Fruit fly (Drosophila melanogaster) whole organism, pupa: ENCODE measurements around the gene CG13297.

Experiments used
- CG10348 ChIP-seq: fragments of 200-800 bp; sonication (Bioruptor generic); IDR thresholded peaks from 2 replicates; pipeline ENCODE4 v1.3.6; 2022; ENCODE audit warnings: missing biosample characterization, missing genetic modification characterization
- CG12605 ChIP-seq: fragments of 200-800 bp; sonication (Bioruptor generic); IDR thresholded peaks from 2 replicates; pipeline ENCODE4 v1.3.6; 2022; ENCODE audit warnings: missing biosample characterization, missing genetic modification characterization
- CG13204 ChIP-seq: fragments of 200-800 bp; sonication (Bioruptor generic); optimal IDR thresholded peaks from 2 replicates; lab custom pipeline; 2018; ENCODE audit warnings: missing biosample characterization, mild to moderate bottlenecking, missing genetic modification characterization, moderate library complexity
- CG14655 ChIP-seq: fragments of 200-800 bp; sonication (Bioruptor generic); optimal IDR thresholded peaks from 3 replicates; lab custom pipeline; 2017; ENCODE audit warnings: mild to moderate bottlenecking, missing biosample characterization, missing genetic modification reagents, missing genetic modification characterization
- CG15710 ChIP-seq: fragments of 200-800 bp; sonication (Bioruptor generic); optimal IDR thresholded peaks from 2 replicates; lab custom pipeline; 2018; ENCODE audit warnings: missing biosample characterization, mild to moderate bottlenecking, missing genetic modification characterization, moderate library complexity
- CG17806 ChIP-seq: fragments of 200-800 bp; sonication (Bioruptor generic); optimal IDR thresholded peaks from 2 replicates; lab custom pipeline; 2018; ENCODE audit warnings: missing biosample characterization, mild to moderate bottlenecking, missing genetic modification characterization, moderate library complexity
- CG32121 ChIP-seq: fragments of 200-800 bp; sonication (Bioruptor generic); IDR thresholded peaks from 2 replicates; pipeline ENCODE4 v1.3.6; 2022; ENCODE audit warnings: missing biosample characterization, missing genetic modification characterization
- CG34367 ChIP-seq: fragments of 200-800 bp; sonication (Bioruptor generic); optimal IDR thresholded peaks from 2 replicates; lab custom pipeline; 2018; ENCODE audit warnings: missing biosample characterization, mild to moderate bottlenecking, missing genetic modification characterization
- CG4496 ChIP-seq: fragments of 200-800 bp; sonication (Bioruptor generic); IDR thresholded peaks from 3 replicates; pipeline ENCODE4 v1.3.6; 2022; ENCODE audit warnings: missing biosample characterization, missing genetic modification characterization
- CG8159 ChIP-seq: fragments of 200-800 bp; sonication (Bioruptor generic); optimal IDR thresholded peaks from 3 replicates; lab custom pipeline; 2018; ENCODE audit warnings: missing biosample characterization, mild to moderate bottlenecking, missing genetic modification characterization, moderate library complexity
- CG8301 ChIP-seq: fragments of 200-800 bp; sonication (Bioruptor generic); optimal IDR thresholded peaks from 2 replicates; lab custom pipeline; 2018; ENCODE audit warnings: missing biosample characterization, mild to moderate bottlenecking, missing genetic modification characterization
- CG9948 ChIP-seq: fragments of 200-800 bp; sonication (Bioruptor generic); optimal IDR thresholded peaks from 2 replicates; lab custom pipeline; 2018; ENCODE audit warnings: missing biosample characterization, mild to moderate bottlenecking, missing genetic modification characterization, moderate library complexity
- D1 ChIP-seq: fragments of 200-800 bp; sonication (Bioruptor generic); optimal IDR thresholded peaks from 2 replicates; lab custom pipeline; 2018; ENCODE audit warnings: missing biosample characterization, mild to moderate bottlenecking, missing genetic modification characterization, moderate library complexity
- EcR ChIP-seq: fragments of 200-800 bp; sonication (Bioruptor generic); optimal IDR thresholded peaks from 3 replicates; lab custom pipeline; 2019; ENCODE audit warnings: missing biosample characterization, missing genetic modification characterization, mild to moderate bottlenecking, moderate library complexity, missing genetic modification reagents
- Ets98B ChIP-seq: fragments of 200-800 bp; sonication (Bioruptor generic); IDR thresholded peaks from 2 replicates; pipeline ENCODE4 v1.3.6; 2022; ENCODE audit warnings: missing biosample characterization, missing genetic modification characterization
- Pif1A ChIP-seq: fragments of 200-800 bp; sonication (Bioruptor generic); optimal IDR thresholded peaks from 3 replicates; lab custom pipeline; 2016; ENCODE audit warnings: missing biosample characterization, missing genetic modification characterization
- Pif1B ChIP-seq: fragments of 200-800 bp; sonication (Bioruptor generic); optimal IDR thresholded peaks from 3 replicates; lab custom pipeline; 2016; ENCODE audit warnings: missing biosample characterization, missing genetic modification characterization
- Snoo ChIP-seq: fragments of 200-800 bp; sonication (Bioruptor generic); optimal IDR thresholded peaks from 3 replicates; lab custom pipeline; 2017; ENCODE audit warnings: missing biosample characterization, mild to moderate bottlenecking, missing genetic modification characterization, inconsistent platforms
- fd96Ca ChIP-seq: fragments of 200-800 bp; sonication (Bioruptor generic); IDR thresholded peaks from 3 replicates; pipeline ENCODE4 v1.3.6; 2022; ENCODE audit warnings: missing biosample characterization, missing genetic modification characterization
- gl ChIP-seq: fragments of 200-800 bp; sonication (Bioruptor generic); optimal IDR thresholded peaks from 2 replicates; lab custom pipeline; 2018; ENCODE audit warnings: missing biosample characterization, mild to moderate bottlenecking, missing genetic modification characterization
- rn ChIP-seq: fragments of 200-800 bp; sonication (Bioruptor generic); IDR thresholded peaks from 2 replicates; pipeline ENCODE4 v1.3.6; 2022; ENCODE audit warnings: missing biosample characterization, missing genetic modification characterization

The CG13297 gene

dm6 chr3L:6157327-6158032 lies at the start of gene CG13297:
Gene CG13297, minus strand, starts transcription at chr3L:6157377.
- TF ChIP-seq CG10348, result no peak
- no peak for TF ChIP-seq CG15710 (tag; lab: Kevin White, UChicago)
- no peak for TF ChIP-seq Pif1B
- no peak; the same call in 1 of the 2 replicates for TF ChIP-seq CG32121
- no peak for TF ChIP-seq gl (tag; lab: Kevin White, UChicago)
- no peak for TF ChIP-seq Ets98B (GFP tag; lab: Robert Waterston, UW)
- no peak for TF ChIP-seq Snoo (tag; lab: Kevin White, UChicago)
- no peak for TF ChIP-seq fd96Ca (GFP tag; lab: Robert Waterston, UW)
- no peak for TF ChIP-seq CG17806 (tag; lab: Kevin White, UChicago)
- TF ChIP-seq CG4496 (GFP tag; lab: Robert Waterston, UW), result no peak

- TF ChIP-seq fd96Ca (GFP tag; lab: Robert Waterston, UW), result no peak
- TF ChIP-seq Pif1B, result no peak
- no peak for TF ChIP-seq CG32121
- no peak for TF ChIP-seq CG14655
- TF ChIP-seq rn (GFP tag; lab: Robert Waterston, UW), result no peak
- TF ChIP-seq CG10348, result no peak
- no peak for TF ChIP-seq CG13204
- no peak for TF ChIP-seq CG17806 (tag; lab: Kevin White, UChicago)
- no peak for TF ChIP-seq gl (tag; lab: Kevin White, UChicago)
- TF ChIP-seq Pif1A (GFP tag; lab: Kevin White, UChicago), result no peak
- TF ChIP-seq CG34367 (tag; lab: Kevin White, UChicago), result no peak
Observed at dm6 chr3L:6200173-6200572, 43.0 kb upstream of the CG13297 start, which contains the start of gene CG8219. Gene CG8219, plus strand, starts transcription at chr3L:6200473.

dm6 chr3L:6193556-6194114 lies 36.5 kb upstream of the CG13297 start:
- TF ChIP-seq CG34367 (tag; lab: Kevin White, UChicago) (no peak), CG32121 (no peak), CG4496 (GFP tag; lab: Robert Waterston, UW) (0 out of 3 replicates have a peak, but pooled peaks have one; percentile 4), EcR (GFP tag; lab: Kevin White, UChicago) (peak; percentile 96)

- TF ChIP-seq rn (GFP tag; lab: Robert Waterston, UW) (peak; percentile 64), Snoo (tag; lab: Kevin White, UChicago) (peak; percentile 76), CG13204 (no peak), CG4496 (GFP tag; lab: Robert Waterston, UW) (peak; percentile 60; the same call in 2 of the 3 replicates), EcR (GFP tag; lab: Kevin White, UChicago) (peak; percentile 81), CG12605 (no peak), CG8301 (tag; lab: Kevin White, UChicago) (no peak), D1 (no peak), Pif1A (GFP tag; lab: Kevin White, UChicago) (no peak), CG14655 (no peak), Pif1B (no peak), CG17806 (tag; lab: Kevin White, UChicago) (peak; percentile 52), Ets98B (GFP tag; lab: Robert Waterston, UW) (no peak; the same call in none of the 2 replicates), CG10348 (0 out of 2 replicates have a peak, but pooled peaks have one; percentile 19), CG15710 (tag; lab: Kevin White, UChicago) (peak; percentile 83), CG32121 (peak; percentile 58; the same call in 1 of the 2 replicates), CG9948 (tag; lab: Kevin White, UChicago) (peak; percentile 73), CG34367 (tag; lab: Kevin White, UChicago) (peak; percentile 57), CG8159 (tag; lab: Kevin White, UChicago) (no peak), fd96Ca (GFP tag; lab: Robert Waterston, UW) (peak; percentile 54; the same call in 2 of the 3 replicates), gl (tag; lab: Kevin White, UChicago) (no peak)
Observed at dm6 chr3L:6192822-6193555, 35.8 kb upstream of the CG13297 start, which contains the start of the genes Sf3b6 and Tnpo. Gene Sf3b6, minus strand, starts transcription at chr3L:6193179. Gene Tnpo, plus strand, starts transcription at chr3L:6193480.

dm6 chr3L:6188995-6189927 lies 32.1 kb upstream of the CG13297 start, which contains the start of the genes D19A and CG7386:
Gene D19A, minus strand, starts transcription at chr3L:6189123.
Gene CG7386, plus strand, starts transcription at chr3L:6189745.
- peak; percentile 11 for TF ChIP-seq Snoo (tag; lab: Kevin White, UChicago)
- peak; percentile 9 for TF ChIP-seq CG8301 (tag; lab: Kevin White, UChicago)
- TF ChIP-seq CG32121, result peak; percentile 38; the same call in 1 of the 2 replicates
- TF ChIP-seq fd96Ca (GFP tag; lab: Robert Waterston, UW), result peak; percentile 30; the same call in 1 of the 3 replicates
- TF ChIP-seq CG4496 (GFP tag; lab: Robert Waterston, UW), result peak; percentile 77
- TF ChIP-seq CG12605, result peak; percentile 48; the same call in 1 of the 2 replicates
- no peak for TF ChIP-seq CG34367 (tag; lab: Kevin White, UChicago)
- TF ChIP-seq CG8159 (tag; lab: Kevin White, UChicago), result peak; percentile 52
- TF ChIP-seq Pif1B, result no peak
- TF ChIP-seq Ets98B (GFP tag; lab: Robert Waterston, UW), result peak; percentile 59
- no peak for TF ChIP-seq D1
- peak; percentile 28 for TF ChIP-seq CG15710 (tag; lab: Kevin White, UChicago)
- TF ChIP-seq rn (GFP tag; lab: Robert Waterston, UW), result peak; percentile 43; the same call in 1 of the 2 replicates
- peak; percentile 11 for TF ChIP-seq CG9948 (tag; lab: Kevin White, UChicago)
- TF ChIP-seq EcR (GFP tag; lab: Kevin White, UChicago), result peak; percentile 1
- TF ChIP-seq CG17806 (tag; lab: Kevin White, UChicago), result peak; percentile 22
- no peak for TF ChIP-seq CG13204
